Fruit fly (Drosophila melanogaster) whole organism, embryonic: ENCODE measurements around the gene melt.

ENCODE experiments used
- BtbVII ChIP-seq: fragments of 200-800 bp; sonication (Bioruptor generic); optimal IDR thresholded peaks from 3 replicates; lab custom pipeline; 2017; ENCODE audit warnings: missing biosample characterization, mild to moderate bottlenecking, missing genetic modification characterization
- CG10565 ChIP-seq: fragments of 200-800 bp; sonication (Bioruptor generic); optimal IDR thresholded peaks from 3 replicates; lab custom pipeline; 2016; ENCODE audit warnings: missing biosample characterization, mild to moderate bottlenecking, missing genetic modification characterization
- CG12104 ChIP-seq: fragments of 200-800 bp; sonication (Bioruptor generic); optimal IDR thresholded peaks from 3 replicates; lab custom pipeline; 2016; ENCODE audit warnings: missing biosample characterization, missing genetic modification characterization
- CG12942 ChIP-seq: fragments of 200-800 bp; sonication (Bioruptor generic); optimal IDR thresholded peaks from 3 replicates; lab custom pipeline; 2016; ENCODE audit warnings: missing biosample characterization, missing genetic modification characterization
- CG15696 ChIP-seq: fragments of 200-800 bp; sonication (Bioruptor generic); optimal IDR thresholded peaks from 2 replicates; lab custom pipeline; 2019; ENCODE audit warnings: missing biosample characterization, mild to moderate bottlenecking, missing genetic modification characterization, moderate library complexity
- CG1792 ChIP-seq: fragments of 200-800 bp; sonication (Bioruptor generic); optimal IDR thresholded peaks from 2 replicates; lab custom pipeline; 2016; ENCODE audit warnings: missing biosample characterization, missing genetic modification characterization
- CG2129 ChIP-seq: fragments of 200-800 bp; sonication (Bioruptor generic); IDR thresholded peaks from 2 replicates; pipeline ENCODE4 v1.3.6; 2022; ENCODE audit warnings: missing biosample characterization, missing genetic modification characterization; ENCODE audit not compliant: partially characterized antibody
- CG2202 ChIP-seq: fragments of 200-800 bp; sonication (Bioruptor generic); optimal IDR thresholded peaks from 2 replicates; lab custom pipeline; 2018; ENCODE audit warnings: missing biosample characterization, mild to moderate bottlenecking, missing genetic modification characterization
- CG2889 ChIP-seq: fragments of 200-800 bp; sonication (Bioruptor generic); IDR thresholded peaks from 3 replicates; pipeline ENCODE4 v1.3.6; 2022; ENCODE audit warnings: missing biosample characterization, missing genetic modification characterization
- CG34224 ChIP-seq: fragments of 200-800 bp; sonication (Bioruptor generic); IDR thresholded peaks from 3 replicates; pipeline ENCODE4 v1.3.6; 2022; ENCODE audit warnings: missing biosample characterization, missing genetic modification characterization; ENCODE audit not compliant: partially characterized antibody
- CG7271 ChIP-seq: fragments of 200-800 bp; sonication (Bioruptor generic); optimal IDR thresholded peaks from 2 replicates; lab custom pipeline; 2018; ENCODE audit warnings: missing biosample characterization, mild to moderate bottlenecking, missing genetic modification characterization, moderate library complexity
- CG7556 ChIP-seq: fragments of 200-800 bp; sonication (Bioruptor generic); optimal IDR thresholded peaks from 2 replicates; lab custom pipeline; 2017; ENCODE audit warnings: missing biosample characterization, mild to moderate bottlenecking, missing genetic modification characterization
- CG7745 ChIP-seq: fragments of 200-800 bp; sonication (Bioruptor generic); optimal IDR thresholded peaks from 2 replicates; lab custom pipeline; 2018; ENCODE audit warnings: missing biosample characterization, mild to moderate bottlenecking, missing genetic modification characterization, moderate library complexity
- CG7963 ChIP-seq: fragments of 200-800 bp; sonication (Bioruptor generic); IDR thresholded peaks from 3 replicates; pipeline ENCODE4 v1.3.6; 2022; ENCODE audit warnings: missing biosample characterization, missing genetic modification characterization; ENCODE audit not compliant: partially characterized antibody
- CG8281 ChIP-seq: fragments of 200-800 bp; sonication (Bioruptor generic); optimal IDR thresholded peaks from 2 replicates; lab custom pipeline; 2018; ENCODE audit warnings: missing biosample characterization, mild to moderate bottlenecking, missing genetic modification characterization, moderate library complexity
- CG9609 ChIP-seq: fragments of 200-800 bp; sonication (Bioruptor generic); optimal IDR thresholded peaks from 3 replicates; lab custom pipeline; 2016; ENCODE audit warnings: missing biosample characterization, missing genetic modification characterization
- CG9797 ChIP-seq: fragments of 200-800 bp; sonication (Bioruptor generic); optimal IDR thresholded peaks from 3 replicates; lab custom pipeline; 2018; ENCODE audit warnings: missing biosample characterization, mild to moderate bottlenecking, missing genetic modification characterization
- E2f1 ChIP-seq: fragments of 200-800 bp; sonication (Bioruptor generic); IDR thresholded peaks from 2 replicates; pipeline ENCODE4 v1.3.6; 2022; ENCODE audit warnings: missing biosample characterization, missing genetic modification characterization
- Gsc ChIP-seq: fragments of 200-800 bp; sonication (Bioruptor generic); IDR thresholded peaks from 2 replicates; pipeline ENCODE4 v1.3.6; 2022; ENCODE audit warnings: missing biosample characterization, missing genetic modification characterization
- Gug ChIP-seq: fragments of 200-800 bp; sonication (Bioruptor generic); IDR thresholded peaks from 4 replicates; pipeline ENCODE4 v1.3.6; 2022; ENCODE audit warnings: missing biosample characterization, missing genetic modification characterization
- H15 ChIP-seq: fragments of 200-800 bp; sonication (Bioruptor generic); IDR thresholded peaks from 3 replicates; pipeline ENCODE4 v1.3.6; 2022; ENCODE audit warnings: missing biosample characterization, missing genetic modification characterization
- HLH4C ChIP-seq: fragments of 200-800 bp; sonication (Bioruptor generic); IDR thresholded peaks from 3 replicates; pipeline ENCODE4 v1.3.6; 2022; ENCODE audit warnings: missing biosample characterization, missing genetic modification characterization; ENCODE audit not compliant: partially characterized antibody
- HmgZ ChIP-seq: fragments of 200-800 bp; sonication (Bioruptor generic); optimal IDR thresholded peaks from 2 replicates; lab custom pipeline; 2018; ENCODE audit warnings: missing biosample characterization, mild to moderate bottlenecking, missing genetic modification characterization
- Hmr ChIP-seq: fragments of 200-800 bp; sonication (Bioruptor generic); optimal IDR thresholded peaks from 3 replicates; lab custom pipeline; 2017; ENCODE audit warnings: mild to moderate bottlenecking, missing biosample characterization, missing genetic modification reagents, missing genetic modification characterization
- Hmx ChIP-seq: fragments of 200-800 bp; sonication (Bioruptor generic); optimal IDR thresholded peaks from 2 replicates; lab custom pipeline; 2016; ENCODE audit warnings: missing biosample characterization, missing genetic modification characterization
- Kr ChIP-seq: fragments of 200-800 bp; sonication (Bioruptor generic); optimal IDR thresholded peaks from 2 replicates; lab custom pipeline; 2017; ENCODE audit warnings: missing biosample characterization, mild to moderate bottlenecking, missing genetic modification characterization
- MTF-1 ChIP-seq: fragments of 200-800 bp; sonication (Bioruptor generic); optimal IDR thresholded peaks from 2 replicates; lab custom pipeline; 2018; ENCODE audit warnings: missing biosample characterization, mild to moderate bottlenecking, missing genetic modification characterization, borderline replicate concordance
- NC2β ChIP-seq: fragments of 200-800 bp; sonication (Bioruptor generic); optimal IDR thresholded peaks from 2 replicates; lab custom pipeline; 2016; ENCODE audit warnings: missing biosample characterization, missing genetic modification characterization
- Vsx1 ChIP-seq: fragments of 200-800 bp; sonication (Bioruptor generic); optimal IDR thresholded peaks from 2 replicates; lab custom pipeline; 2017; ENCODE audit warnings: missing biosample characterization, mild to moderate bottlenecking, missing genetic modification characterization, missing genetic modification reagents
- ab ChIP-seq: fragments of 200-800 bp; sonication (Bioruptor generic); optimal IDR thresholded peaks from 2 replicates; lab custom pipeline; 2016; ENCODE audit warnings: missing biosample characterization, missing genetic modification characterization
- bowl ChIP-seq: fragments of 200-800 bp; sonication (Bioruptor generic); IDR thresholded peaks from 2 replicates; pipeline ENCODE4 v1.3.6; 2022; ENCODE audit warnings: missing biosample characterization, missing genetic modification characterization
- bsh ChIP-seq, 2 experiments: fragments of 200-800 bp; sonication (Bioruptor generic); optimal IDR thresholded peaks; 2 replicates each; lab custom pipeline; 2017 to 2018; ENCODE audit warnings: mild to moderate bottlenecking in 2 of 2, missing biosample characterization in 2 of 2, missing genetic modification characterization in 2 of 2, moderate library complexity in 1 of 2
- crc ChIP-seq: fragments of 200-800 bp; sonication (Bioruptor generic); optimal IDR thresholded peaks from 2 replicates; lab custom pipeline; 2016; ENCODE audit warnings: missing biosample characterization, missing genetic modification characterization
- cwo ChIP-seq: fragments of 200-800 bp; sonication (Bioruptor generic); optimal IDR thresholded peaks from 3 replicates; lab custom pipeline; 2017; ENCODE audit warnings: missing biosample characterization, missing genetic modification characterization, mild to moderate bottlenecking, moderate library complexity, missing genetic modification reagents
- dmrt99B ChIP-seq: fragments of 200-800 bp; sonication (Bioruptor generic); optimal IDR thresholded peaks from 2 replicates; lab custom pipeline; 2018; ENCODE audit warnings: missing biosample characterization, mild to moderate bottlenecking, missing genetic modification characterization, moderate library complexity
- hb ChIP-seq: fragments of 200-800 bp; sonication (Bioruptor generic); IDR thresholded peaks from 3 replicates; pipeline ENCODE4 v1.3.6; 2022; ENCODE audit warnings: missing biosample characterization, missing genetic modification characterization; ENCODE audit not compliant: partially characterized antibody
- hth ChIP-seq: fragments of >200 bp; optimal IDR thresholded peaks from 2 replicates; lab custom pipeline; 2017; ENCODE audit warnings: inconsistent platforms
- jing ChIP-seq: fragments of 200-800 bp; sonication (Bioruptor generic); optimal IDR thresholded peaks from 2 replicates; lab custom pipeline; 2018; ENCODE audit warnings: missing biosample characterization, mild to moderate bottlenecking, missing genetic modification characterization
- knrl ChIP-seq: fragments of 200-800 bp; sonication (Bioruptor generic); IDR thresholded peaks from 3 replicates; pipeline ENCODE4 v1.3.6; 2022; ENCODE audit warnings: missing biosample characterization, missing genetic modification characterization; ENCODE audit not compliant: partially characterized antibody
- lilli ChIP-seq: fragments of 200-800 bp; sonication (Bioruptor generic); optimal IDR thresholded peaks from 3 replicates; lab custom pipeline; 2016; ENCODE audit warnings: missing biosample characterization, missing genetic modification characterization
- lmd ChIP-seq: fragments of 200-800 bp; sonication (Bioruptor generic); IDR thresholded peaks from 2 replicates; pipeline ENCODE4 v1.3.6; 2022; ENCODE audit warnings: missing biosample characterization, missing genetic modification characterization
- mirr ChIP-seq: fragments of 200-800 bp; sonication (Bioruptor generic); optimal IDR thresholded peaks from 3 replicates; lab custom pipeline; 2018; ENCODE audit warnings: missing biosample characterization, mild to moderate bottlenecking, missing genetic modification characterization
- mld ChIP-seq: fragments of 200-800 bp; sonication (Bioruptor generic); IDR thresholded peaks from 3 replicates; pipeline ENCODE4 v1.3.6; 2022; ENCODE audit warnings: missing biosample characterization, missing genetic modification characterization; ENCODE audit not compliant: partially characterized antibody
- nau ChIP-seq: fragments of 200-800 bp; sonication (Bioruptor generic); optimal IDR thresholded peaks from 3 replicates; lab custom pipeline; 2017; ENCODE audit warnings: missing biosample characterization, mild to moderate bottlenecking, missing genetic modification characterization, missing genetic modification reagents
- slou ChIP-seq: fragments of 200-800 bp; sonication (Bioruptor generic); optimal IDR thresholded peaks from 3 replicates; lab custom pipeline; 2016; ENCODE audit warnings: missing biosample characterization, missing genetic modification characterization
- sna ChIP-seq: fragments of 200-800 bp; sonication (Bioruptor generic); IDR thresholded peaks from 2 replicates; pipeline ENCODE4 v1.3.6; 2022; ENCODE audit warnings: missing biosample characterization, missing genetic modification characterization; ENCODE audit not compliant: partially characterized antibody
- wdn ChIP-seq: fragments of 200-800 bp; sonication (Bioruptor generic); IDR thresholded peaks from 2 replicates; pipeline ENCODE4 v1.3.6; 2022; ENCODE audit warnings: missing biosample characterization, missing genetic modification characterization
- zen ChIP-seq: fragments of 200-800 bp; sonication (Bioruptor generic); optimal IDR thresholded peaks from 3 replicates; lab custom pipeline; 2018; ENCODE audit warnings: missing biosample characterization, mild to moderate bottlenecking, missing genetic modification characterization, moderate library complexity

The melt gene

DNA sequence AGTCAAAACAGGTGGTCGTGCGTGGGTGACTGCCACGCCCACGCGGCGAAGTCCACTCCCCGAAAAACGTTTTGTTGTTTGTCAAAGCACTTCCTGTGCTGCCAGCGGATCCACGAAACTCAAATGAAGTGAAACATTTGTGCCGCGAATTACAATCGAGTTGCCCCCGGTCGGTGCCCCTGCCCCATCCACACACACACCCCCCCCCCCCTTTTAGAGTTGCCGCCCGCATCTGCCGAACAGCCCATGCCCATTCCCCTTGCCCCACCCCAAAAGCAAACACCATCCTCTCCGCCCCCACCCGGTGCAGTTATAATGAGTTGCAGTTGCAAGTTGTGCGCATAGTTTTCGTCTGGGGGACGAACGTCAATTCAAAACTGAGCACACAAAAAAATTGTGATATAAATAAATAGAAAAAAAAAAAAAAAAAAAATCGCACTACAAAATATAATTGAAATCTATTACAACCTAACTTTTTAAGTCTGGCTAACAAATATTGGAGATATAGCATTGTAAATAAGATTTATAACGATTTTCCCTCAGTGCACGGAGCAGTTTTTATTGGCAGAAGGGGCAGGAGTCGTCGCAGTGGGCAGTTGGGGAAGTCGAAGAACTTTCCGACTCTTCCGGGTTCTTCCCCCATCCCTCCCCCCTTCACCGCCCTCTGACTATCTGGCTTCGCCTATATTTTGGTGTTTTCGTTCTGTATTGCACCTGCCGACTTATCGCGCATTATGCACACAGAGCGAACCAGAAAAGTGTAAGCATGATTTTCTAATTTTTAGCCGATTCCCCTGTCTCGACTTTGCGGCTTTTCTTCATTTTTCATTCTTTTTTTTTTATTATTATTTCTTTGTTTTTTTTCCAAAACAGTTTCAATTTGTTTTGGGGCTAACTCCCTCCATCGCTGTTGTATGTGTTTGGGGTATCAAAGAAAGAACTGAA, 17.5 kb downstream of the melt start (continued):
- TF ChIP-seq CG7963 (GFP tag; lab: Robert Waterston, UW) (no peak), Hmr (GFP tag; lab: Kevin White, UChicago) (no peak), CG7745 (tag; lab: Kevin White, UChicago) (peak; percentile 53), ab (no peak), zen (tag; lab: Kevin White, UChicago) (no peak), jing (GFP tag; lab: Kevin White, UChicago) (no peak), Hmx (GFP tag; lab: Kevin White, UChicago) (no peak), bowl (no peak), Gsc (GFP tag; lab: Robert Waterston, UW) (peak; percentile 53; the same call in 1 of the 2 replicates), E2f1 (GFP tag; lab: Robert Waterston, UW) (peak; percentile 65), dmrt99B (tag; lab: Kevin White, UChicago) (peak; percentile 49), bsh (GFP tag; optimal IDR thresholded peaks at IDR 0.05; lab: Kevin White, UChicago) (peak in 1 of 2 experiments; percentile 92), nau (GFP tag; lab: Kevin White, UChicago) (no peak), cwo (GFP tag; lab: Kevin White, UChicago) (no peak), CG2129 (GFP tag; lab: Robert Waterston, UW) (no peak), CG9797 (GFP tag; lab: Kevin White, UChicago) (no peak), MTF-1 (GFP tag; lab: Kevin White, UChicago) (no peak), CG2889 (no peak), CG1792 (GFP tag; lab: Kevin White, UChicago) (no peak), CG34224 (GFP tag; lab: Robert Waterston, UW) (no peak), crc (GFP tag; lab: Kevin White, UChicago) (peak; percentile 22), HLH4C (GFP tag; lab: Robert Waterston, UW) (no peak), Kr (no peak), wdn (GFP tag; lab: Robert Waterston, UW) (no peak), CG15696 (tag; lab: Kevin White, UChicago) (no peak), hb (GFP tag; lab: Robert Waterston, UW) (no peak), mld (no peak), CG7271 (tag; lab: Kevin White, UChicago) (no peak), slou (no peak), CG8281 (tag; lab: Kevin White, UChicago) (no peak), CG2202 (tag; lab: Kevin White, UChicago) (peak; percentile 65), CG12104 (GFP tag; lab: Kevin White, UChicago) (peak; percentile 28), mirr (no peak), knrl (GFP tag; lab: Robert Waterston, UW) (no peak), BtbVII (GFP tag; lab: Kevin White, UChicago) (no peak), NC2β (GFP tag; lab: Kevin White, UChicago) (peak; percentile 40), sna (GFP tag; lab: Robert Waterston, UW) (no peak), lilli (peak; percentile 10), Vsx1 (peak; percentile 16), lmd (GFP tag; lab: Robert Waterston, UW) (peak; percentile 70; the same call in 1 of the 2 replicates), HmgZ (no peak), hth (lab: Kevin White, UChicago) (no peak), CG12942 (GFP tag; lab: Kevin White, UChicago) (peak; percentile 28), H15 (GFP tag; lab: Robert Waterston, UW) (peak; percentile 67; the same call in 2 of the 3 replicates), CG7556 (peak; percentile 15), Gug (GFP tag; lab: Robert Waterston, UW) (no peak), CG10565 (no peak), CG9609 (GFP tag; lab: Kevin White, UChicago) (no peak)
